Worm (Caenorhabditis elegans) whole organism, young adult: Measurements from ENCODE around the gene str-16.

Experiments used
- C06A6.2 ChIP-seq: fragments of 200-800 bp; sonication (Bioruptor generic); conservative IDR thresholded peaks from 2 replicates; pipeline ENCODE4 v1.3.6; 2022; ENCODE audit warnings: missing genetic modification characterization, missing compliant biosample characterization
- F10E7.11 ChIP-seq: sonication (generic microtip); optimal IDR thresholded peaks from 2 replicates; lab custom pipeline; 2017; ENCODE audit warnings: mild to moderate bottlenecking, missing genetic modification characterization, moderate library complexity, missing compliant biosample characterization
- F22D6.2 ChIP-seq: sonication (generic microtip); optimal IDR thresholded peaks from 2 replicates; lab custom pipeline; 2016; ENCODE audit warnings: mild to moderate bottlenecking, missing genetic modification characterization, missing compliant biosample characterization
- F39B2.1 ChIP-seq: fragments of 200-800 bp; sonication (Bioruptor generic); IDR thresholded peaks from 2 replicates; pipeline ENCODE4 v1.3.6; 2022; ENCODE audit warnings: missing genetic modification reagents, missing genetic modification characterization, missing compliant biosample characterization
- F57C9.4 ChIP-seq: sonication (generic microtip); optimal IDR thresholded peaks from 2 replicates; lab custom pipeline; 2017; ENCODE audit warnings: mild to moderate bottlenecking, missing genetic modification characterization, missing compliant biosample characterization
- K12H6.12 ChIP-seq: fragments of 200-800 bp; sonication (Bioruptor generic); optimal IDR thresholded peaks from 2 replicates; lab custom pipeline; 2018; ENCODE audit warnings: mild to moderate bottlenecking, missing genetic modification characterization, missing compliant biosample characterization
- Y53G8AR.9 ChIP-seq: fragments of 200-800 bp; sonication (Bioruptor generic); conservative IDR thresholded peaks from 2 replicates; pipeline ENCODE4 v1.3.6; 2022; ENCODE audit warnings: missing genetic modification reagents, missing genetic modification characterization, missing compliant biosample characterization
- ZK185.1 ChIP-seq: sonication (generic microtip); optimal IDR thresholded peaks from 2 replicates; lab custom pipeline; 2016; ENCODE audit warnings: mild to moderate bottlenecking, missing genetic modification characterization, missing compliant biosample characterization; ENCODE audit not compliant: poor library complexity, severe bottlenecking
- akir-1 ChIP-seq: fragments of 200-800 bp; sonication (Bioruptor generic); optimal IDR thresholded peaks from 2 replicates; lab custom pipeline; 2018; ENCODE audit warnings: mild to moderate bottlenecking, missing genetic modification characterization, moderate library complexity, missing compliant biosample characterization
- ama-1 ChIP-seq, 3 experiments: fragments of 150-350 bp in 1 of 3; sonication (generic microtip) in 2 of 3; optimal IDR thresholded peaks; 2 replicates each; lab custom pipeline; 2014 to 2018; ENCODE audit warnings: missing biosample characterization in 2 of 3, missing genetic modification characterization in 2 of 3, missing genetic modification reagents in 2 of 3
- atf-7 ChIP-seq: sonication (generic microtip); optimal IDR thresholded peaks from 2 replicates; lab custom pipeline; 2017; ENCODE audit warnings: mild to moderate bottlenecking, missing genetic modification characterization, missing compliant biosample characterization
- athp-1 ChIP-seq: sonication (generic microtip); optimal IDR thresholded peaks from 2 replicates; lab custom pipeline; 2017; ENCODE audit warnings: mild to moderate bottlenecking, missing genetic modification characterization, missing compliant biosample characterization
- cebp-2 ChIP-seq: fragments of 200-800 bp; sonication (Bioruptor generic); IDR thresholded peaks from 2 replicates; pipeline ENCODE4 v1.3.6; 2022; ENCODE audit warnings: missing genetic modification characterization, missing compliant biosample characterization
- ceh-100 ChIP-seq: fragments of 200-800 bp; sonication (Bioruptor generic); IDR thresholded peaks from 2 replicates; pipeline ENCODE4 v1.3.6; 2022; ENCODE audit warnings: missing genetic modification reagents, missing genetic modification characterization, missing compliant biosample characterization
- ceh-40 ChIP-seq: fragments of 200-800 bp; sonication (Bioruptor generic); IDR thresholded peaks from 2 replicates; pipeline ENCODE4 v1.3.6; 2022; ENCODE audit warnings: missing genetic modification characterization, missing compliant biosample characterization
- ceh-58 ChIP-seq: fragments of 200-800 bp; sonication (Bioruptor generic); IDR thresholded peaks from 2 replicates; pipeline ENCODE4 v1.3.6; 2022; ENCODE audit warnings: missing genetic modification characterization, missing compliant biosample characterization
- ceh-91 ChIP-seq: fragments of 200-800 bp; sonication (Bioruptor generic); IDR thresholded peaks from 2 replicates; pipeline ENCODE4 v1.3.6; 2022; ENCODE audit warnings: missing genetic modification reagents, missing genetic modification characterization, missing compliant biosample characterization
- chd-7 ChIP-seq: sonication (generic microtip); optimal IDR thresholded peaks from 2 replicates; lab custom pipeline; 2016; ENCODE audit warnings: mild to moderate bottlenecking, missing genetic modification characterization, moderate library complexity, missing compliant biosample characterization
- die-1 ChIP-seq: sonication (generic microtip); optimal IDR thresholded peaks from 2 replicates; lab custom pipeline; 2016; ENCODE audit warnings: missing genotype, mild to moderate bottlenecking, missing genetic modification characterization, missing compliant biosample characterization
- dox-1 ChIP-seq: fragments of 200-800 bp; sonication (Bioruptor generic); IDR thresholded peaks from 2 replicates; pipeline ENCODE4 v1.3.6; 2022; ENCODE audit warnings: missing genetic modification reagents, missing genetic modification characterization, missing compliant biosample characterization
- egl-44 ChIP-seq: fragments of 200-800 bp; sonication (Bioruptor generic); IDR thresholded peaks from 2 replicates; pipeline ENCODE4 v1.3.6; 2022; ENCODE audit warnings: missing genetic modification reagents, missing genetic modification characterization, missing compliant biosample characterization
- fkh-3 ChIP-seq: sonication (generic microtip); optimal IDR thresholded peaks from 2 replicates; lab custom pipeline; 2016; ENCODE audit warnings: mild to moderate bottlenecking, missing genetic modification characterization, missing compliant biosample characterization
- hlh-12 ChIP-seq: sonication (generic microtip); optimal IDR thresholded peaks from 2 replicates; lab custom pipeline; 2016; ENCODE audit warnings: missing genetic modification characterization, missing compliant biosample characterization
- hlh-26 ChIP-seq: fragments of 200-800 bp; sonication (Bioruptor generic); conservative IDR thresholded peaks from 2 replicates; pipeline ENCODE4 v1.3.6; 2022; ENCODE audit warnings: missing genetic modification reagents, missing genetic modification characterization, missing compliant biosample characterization
- lin-26 ChIP-seq: fragments of 200-800 bp; sonication (Bioruptor generic); IDR thresholded peaks from 2 replicates; pipeline ENCODE4 v1.3.6; 2022; ENCODE audit warnings: missing genetic modification reagents, missing genetic modification characterization, missing compliant biosample characterization
- lin-54 ChIP-seq: fragments of 200-800 bp; sonication (Bioruptor generic); optimal IDR thresholded peaks from 2 replicates; lab custom pipeline; 2018; ENCODE audit warnings: mild to moderate bottlenecking, missing genetic modification characterization, missing compliant biosample characterization
- lir-1 ChIP-seq: fragments of 200-800 bp; sonication (Bioruptor generic); conservative IDR thresholded peaks from 2 replicates; pipeline ENCODE4 v1.3.6; 2022; ENCODE audit warnings: missing genetic modification reagents, missing genetic modification characterization, missing compliant biosample characterization
- madf-10 ChIP-seq: sonication (generic microtip); optimal IDR thresholded peaks from 2 replicates; lab custom pipeline; 2016; ENCODE audit warnings: mild to moderate bottlenecking, missing genetic modification characterization, missing compliant biosample characterization
- madf-8 ChIP-seq: fragments of 200-800 bp; sonication (Bioruptor generic); conservative IDR thresholded peaks from 2 replicates; pipeline ENCODE4 v1.3.6; 2022; ENCODE audit warnings: missing genetic modification reagents, missing genetic modification characterization, missing compliant biosample characterization
- nfya-2 ChIP-seq: fragments of 200-800 bp; sonication (Bioruptor generic); IDR thresholded peaks from 2 replicates; pipeline ENCODE4 v1.3.6; 2022; ENCODE audit warnings: missing genetic modification reagents, missing genetic modification characterization, missing compliant biosample characterization
- nhr-120 ChIP-seq: fragments of 200-800 bp; sonication (Bioruptor generic); IDR thresholded peaks from 2 replicates; pipeline ENCODE4 v1.3.6; 2022; ENCODE audit warnings: missing genetic modification characterization, missing compliant biosample characterization
- pbrm-1 ChIP-seq: fragments of 200-800 bp; sonication (Bioruptor generic); IDR thresholded peaks from 2 replicates; pipeline ENCODE4 v1.3.6; 2022; ENCODE audit warnings: missing genetic modification reagents, missing genetic modification characterization, missing compliant biosample characterization
- pha-4 ChIP-seq: fragments of 150-350 bp; sonication (generic microtip); optimal IDR thresholded peaks from 2 replicates; lab custom pipeline; 2014; ENCODE audit warnings: missing biosample characterization, missing genetic modification reagents, missing genetic modification characterization
- rec-8 ChIP-seq, 2 experiments: sonication (generic microtip); optimal IDR thresholded peaks; 2 replicates each; lab custom pipeline; 2016; ENCODE audit warnings: mild to moderate bottlenecking in 2 of 2, missing genetic modification characterization in 2 of 2, missing genetic modification reagents in 2 of 2, missing genotype in 2 of 2, missing biosample characterization in 1 of 2, missing compliant biosample characterization in 1 of 2, moderate library complexity in 1 of 2
- repo-1 ChIP-seq: sonication (generic microtip); optimal IDR thresholded peaks from 2 replicates; lab custom pipeline; 2017; ENCODE audit warnings: mild to moderate bottlenecking, missing genetic modification characterization, missing compliant biosample characterization
- rpc-1 ChIP-seq, 2 experiments: fragments of 150-350 bp in 1 of 2; sonication (generic microtip) in 1 of 2; optimal IDR thresholded peaks; 2 replicates each; lab custom pipeline; 2014 to 2018; ENCODE audit warnings: missing biosample characterization in 1 of 2, missing genetic modification characterization in 1 of 2, missing genetic modification reagents in 1 of 2, missing genotype in 1 of 2
- sea-2 ChIP-seq: fragments of 200-800 bp; sonication (Bioruptor generic); IDR thresholded peaks from 2 replicates; pipeline ENCODE4 v1.3.6; 2022; ENCODE audit warnings: missing genetic modification characterization, missing compliant biosample characterization
- somi-1 ChIP-seq: fragments of 200-800 bp; sonication (Bioruptor generic); optimal IDR thresholded peaks from 2 replicates; lab custom pipeline; 2018; ENCODE audit warnings: mild to moderate bottlenecking, missing genetic modification characterization, missing compliant biosample characterization
- tbx-9 ChIP-seq: sonication (generic microtip); optimal IDR thresholded peaks from 2 replicates; lab custom pipeline; 2016; ENCODE audit warnings: borderline replicate concordance, missing genetic modification characterization, inconsistent platforms, missing compliant biosample characterization
- tlf-1 ChIP-seq: fragments of 200-800 bp; sonication (Bioruptor generic); optimal IDR thresholded peaks from 2 replicates; lab custom pipeline; 2018; ENCODE audit warnings: mild to moderate bottlenecking, missing genetic modification characterization, missing compliant biosample characterization
- unc-130 ChIP-seq: sonication (generic microtip); optimal IDR thresholded peaks from 2 replicates; lab custom pipeline; 2016; ENCODE audit warnings: missing genetic modification reagents, missing genetic modification characterization, missing compliant biosample characterization
- unc-62 ChIP-seq: fragments of 150-350 bp; optimal IDR thresholded peaks from 2 replicates; lab custom pipeline; 2014; ENCODE audit warnings: missing biosample characterization, missing genetic modification reagents, missing genetic modification characterization
- ztf-6 ChIP-seq: fragments of 200-800 bp; sonication (Bioruptor generic); IDR thresholded peaks from 2 replicates; pipeline ENCODE4 v1.3.6; 2022; ENCODE audit warnings: missing genetic modification reagents, missing genetic modification characterization, missing compliant biosample characterization

The str-16 gene

DNA sequence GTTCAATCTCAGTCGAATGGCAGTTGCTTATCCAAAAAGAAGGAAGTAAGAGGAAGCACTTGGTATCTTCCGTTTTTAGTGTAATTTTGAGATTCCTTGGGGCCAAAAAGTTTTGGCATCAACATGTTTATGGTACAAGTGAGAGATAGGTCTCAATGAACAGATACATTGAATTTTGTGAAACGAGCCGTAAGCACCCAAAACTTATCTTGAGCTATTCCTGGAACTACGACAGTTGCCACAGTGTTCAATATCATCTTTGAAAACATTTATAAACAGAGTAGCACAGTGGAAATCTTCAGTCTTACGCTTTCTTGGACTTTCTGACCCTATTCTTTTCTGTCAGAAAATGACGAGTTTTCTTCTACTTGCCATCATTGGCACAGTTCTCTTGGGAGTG lies 38.4 kb downstream of the str-16 start, which contains the start of gene T28A11.3:
Gene T28A11.3, plus strand, starts transcription at position 301 of the 400 bp plus-strand sequence.
- TF ChIP-seq C06A6.2 (no peak), lir-1 (no peak), ZK185.1 (tag; lab: Kevin White, UChicago) (no peak), ceh-40 (GFP tag; lab: Robert Waterston, UW) (no peak), unc-62 (no peak), pbrm-1 (no peak), lin-54 (GFP tag; lab: Kevin White, UChicago) (no peak), tbx-9 (tag; lab: Kevin White, UChicago) (no peak)

DNA sequence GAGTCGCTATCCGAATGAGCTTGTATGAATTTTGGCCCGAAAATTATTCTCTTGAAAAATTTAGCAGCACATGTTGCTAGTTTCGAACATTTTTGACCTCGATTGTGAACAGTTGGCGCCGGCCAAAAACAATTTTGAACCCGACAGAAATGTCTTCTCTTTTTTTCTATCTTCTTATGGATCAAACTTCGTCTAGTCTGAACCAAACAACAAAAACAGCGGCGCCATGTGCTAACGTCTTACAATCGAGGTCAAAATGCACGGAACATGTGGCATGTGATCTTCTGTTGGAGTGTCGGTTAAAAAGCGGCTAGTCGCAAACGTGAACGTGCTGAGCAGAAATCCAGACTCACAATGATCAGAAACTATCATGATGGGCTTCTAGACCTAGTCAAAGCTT lies 39.5 kb downstream of the str-16 start:
- TF ChIP-seq K12H6.12: peak; percentile 9
- no peak for TF ChIP-seq unc-130
- TF ChIP-seq, all 124 proteins: peak for 1

DNA sequence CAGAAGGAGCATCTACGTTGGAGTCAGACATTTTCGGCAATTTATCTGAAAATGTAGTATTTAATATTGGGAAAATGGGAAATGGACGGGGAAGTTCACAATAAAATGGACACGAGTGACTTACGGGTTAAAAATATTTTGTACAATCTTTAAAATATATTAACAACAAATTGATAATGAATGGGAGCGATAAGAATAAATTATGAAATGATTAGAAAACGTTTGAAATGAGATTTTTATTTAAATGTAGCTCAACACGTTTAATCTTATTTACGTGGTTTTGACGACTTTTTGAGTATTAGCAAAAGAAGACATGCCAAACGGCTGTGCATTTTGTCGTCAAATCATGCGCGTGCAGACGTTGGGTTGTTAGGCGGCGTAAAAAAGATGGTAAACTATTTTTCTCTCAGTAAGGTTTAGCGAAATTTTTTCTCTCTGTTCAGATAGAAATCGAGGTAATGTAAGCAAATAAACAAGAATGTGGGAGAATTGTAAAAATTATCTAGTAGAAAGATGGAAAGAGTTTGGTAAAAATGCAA lies 41.5 kb downstream of the str-16 start, which contains the start of gene fbxa-64:
Gene fbxa-64, minus strand, starts transcription at position 51 of the 539 bp plus-strand sequence.
- TF ChIP-seq tlf-1 (GFP tag; lab: Kevin White, UChicago): no peak
- no peak for TF ChIP-seq chd-7 (tag; lab: Kevin White, UChicago)
- TF ChIP-seq ceh-58: no peak
- no peak for TF ChIP-seq fkh-3 (tag; lab: Kevin White, UChicago)
- no peak for TF ChIP-seq rpc-1 (optimal IDR thresholded peaks at IDR 0.05; lab: Kevin White, UChicago)
- no peak for TF ChIP-seq rpc-1 (tag; optimal IDR thresholded peaks at IDR 0.05; lab: Kevin White, UChicago)
- TF ChIP-seq ceh-91: no peak
- TF ChIP-seq atf-7 (tag; lab: Kevin White, UChicago): no peak
- TF ChIP-seq somi-1 (GFP tag; lab: Kevin White, UChicago): no peak
- TF ChIP-seq cebp-2 (GFP tag; lab: Robert Waterston, UW): no peak
- TF ChIP-seq F39B2.1 (GFP tag; lab: Robert Waterston, UW): no peak
- no peak for TF ChIP-seq repo-1 (tag; lab: Kevin White, UChicago)
- no peak for TF ChIP-seq athp-1
- no peak for TF ChIP-seq lin-54 (GFP tag; lab: Kevin White, UChicago)
- TF ChIP-seq ZK185.1 (tag; lab: Kevin White, UChicago): no peak
- TF ChIP-seq F57C9.4: no peak
- TF ChIP-seq, all 124 proteins: peak for 0

ce11 chrV:3279138-3279537 lies 42.5 kb downstream of the str-16 start:
- TF ChIP-seq ztf-6 (GFP tag; lab: Robert Waterston, UW) (no peak), dox-1 (GFP tag; lab: Robert Waterston, UW) (no peak), lir-1 (no peak), madf-10 (tag; lab: Kevin White, UChicago) (no peak), F22D6.2 (tag; lab: Kevin White, UChicago) (no peak)
- TF ChIP-seq, all 124 proteins: peak for 0

DNA sequence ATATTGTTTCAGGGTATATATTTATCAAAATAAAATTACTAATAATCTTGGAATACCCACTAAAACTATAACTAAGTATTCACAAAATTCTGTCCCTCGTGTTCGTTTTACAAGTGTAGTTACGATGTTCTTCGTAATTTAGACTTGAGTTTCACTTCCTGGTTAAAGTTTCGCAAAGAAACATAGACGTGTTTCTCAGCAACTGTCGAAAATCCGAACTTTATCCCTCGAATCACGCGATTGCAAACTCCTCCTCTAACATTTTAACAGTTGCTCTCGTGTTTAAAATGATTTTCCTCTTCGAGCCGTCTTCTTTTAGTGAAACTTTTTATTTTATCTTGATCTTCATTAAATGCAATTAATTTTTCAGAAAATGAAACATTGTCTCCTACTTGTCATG lies 43.3 kb downstream of the str-16 start, which contains the start of gene T28A11.2:
Gene T28A11.2, plus strand, starts transcription at position 371 of the 400 bp plus-strand sequence.
- TF ChIP-seq K12H6.12: no peak
- TF ChIP-seq pbrm-1: no peak
- TF ChIP-seq hlh-12 (tag; lab: Kevin White, UChicago): no peak
- no peak for TF ChIP-seq madf-8 (GFP tag; lab: Robert Waterston, UW)
- TF ChIP-seq rec-8 (tag; optimal IDR thresholded peaks at IDR 0.05; lab: Kevin White, UChicago): no peak
- TF ChIP-seq pha-4 (tag; lab: Kevin White, UChicago): no peak
- TF ChIP-seq C06A6.2: no peak
- no peak for TF ChIP-seq Y53G8AR.9 (GFP tag; lab: Robert Waterston, UW)
- TF ChIP-seq F10E7.11 (tag; lab: Kevin White, UChicago): no peak
- no peak for TF ChIP-seq lin-26 (GFP tag; lab: Robert Waterston, UW)
- no peak for TF ChIP-seq ama-1 (optimal IDR thresholded peaks at IDR 0.05; lab: Kevin White, UChicago)
- TF ChIP-seq ama-1 (GFP tag; optimal IDR thresholded peaks at IDR 0.05; lab: Kevin White, UChicago): no peak
- no peak for TF ChIP-seq akir-1 (GFP tag; lab: Kevin White, UChicago)
- no peak for TF ChIP-seq die-1 (tag; lab: Kevin White, UChicago)
- no peak for TF ChIP-seq nfya-2 (GFP tag; lab: Robert Waterston, UW)
- no peak for TF ChIP-seq nhr-120 (GFP tag; lab: Robert Waterston, UW)
- TF ChIP-seq egl-44: no peak
- no peak for TF ChIP-seq sea-2 (GFP tag; lab: Robert Waterston, UW)
- TF ChIP-seq ceh-100 (GFP tag; lab: Robert Waterston, UW): no peak
- no peak for TF ChIP-seq hlh-26 (GFP tag; lab: Robert Waterston, UW)
